Fruit fly (Drosophila melanogaster): ENCODE results near the gene mwh.

dm6 chr3L:1280890-1281622 is 80.5 kb downstream of the mwh start:
- TF ChIP-seq CTCF (optimal IDR thresholded peaks at IDR 0.05) (no peak), CG8478 (optimal IDR thresholded peaks at IDR 0.05) (no peak)
